Fruit fly (Drosophila melanogaster): ENCODE data around the gene Cpr78Cc.
A peak's percentile ranks its signal among the peaks of the same experiment; 100 is the strongest.

The Cpr78Cc gene

DNA sequence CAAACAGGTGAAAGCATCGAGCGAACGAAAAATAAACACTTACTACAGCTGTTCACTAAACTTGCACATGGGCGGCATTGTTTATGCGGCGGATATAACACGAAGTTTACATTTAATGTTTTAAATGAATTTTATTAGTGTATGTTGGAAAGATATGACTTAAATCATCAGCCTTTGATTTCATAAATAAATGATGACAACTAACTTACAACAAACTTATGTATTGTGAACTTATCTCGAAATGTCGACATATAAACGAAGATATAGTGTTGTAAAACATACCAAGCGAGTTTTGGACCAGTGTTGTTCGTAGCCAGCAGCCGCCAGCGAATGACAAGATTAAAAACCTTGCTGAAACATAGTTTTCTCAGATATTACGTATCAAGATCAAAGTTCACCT lies 4.0 kb downstream of the Cpr78Cc start, which contains the start of the genes CG11309 and CG7632 (continued):
- peak; percentile 73 for TF ChIP-seq CG13287 (GFP tag; IDR thresholded peaks at IDR 0.05; ENCODE audit: partially characterized antibody)
- TF ChIP-seq Dfd (GFP tag; optimal IDR thresholded peaks at IDR 0.05): no peak
- TF ChIP-seq trem (tag; optimal IDR thresholded peaks at IDR 0.05): peak; percentile 98
- peak; percentile 97 for TF ChIP-seq ase (GFP tag; IDR thresholded peaks at IDR 0.05)
- TF ChIP-seq az2 (GFP tag; optimal IDR thresholded peaks at IDR 0.05): peak; percentile 99
- TF ChIP-seq hkb (optimal IDR thresholded peaks at IDR 0.05): peak; percentile 30
- peak; percentile 100 for TF ChIP-seq hkb (GFP tag; IDR thresholded peaks at IDR 0.05)
- peak; percentile 100 for TF ChIP-seq CG12104 (GFP tag; optimal IDR thresholded peaks at IDR 0.05)
- no peak for TF ChIP-seq CG7963 (GFP tag; IDR thresholded peaks at IDR 0.05; ENCODE audit: partially characterized antibody)
- peak; percentile 97 for TF ChIP-seq E2f1 (GFP tag; IDR thresholded peaks at IDR 0.05)
- peak; percentile 99 for TF ChIP-seq zfh1 (GFP tag; IDR thresholded peaks at IDR 0.05)
- TF ChIP-seq Dip2 (GFP tag; IDR thresholded peaks at IDR 0.05): no peak
- peak; percentile 79 for TF ChIP-seq CG15073 (GFP tag; optimal IDR thresholded peaks at IDR 0.05)
- peak; percentile 98 for TF ChIP-seq repo (GFP tag; optimal IDR thresholded peaks at IDR 0.05)
- TF ChIP-seq Mes4 (GFP tag; optimal IDR thresholded peaks at IDR 0.05): peak; percentile 98
- TF ChIP-seq fd64A (GFP tag; optimal IDR thresholded peaks at IDR 0.05): peak; percentile 99
- peak; percentile 98 for TF ChIP-seq CG14050 (GFP tag; IDR thresholded peaks at IDR 0.05)
- peak; percentile 100 for TF ChIP-seq B-H2 (GFP tag; optimal IDR thresholded peaks at IDR 0.05)
- peak; percentile 95 for TF ChIP-seq dati (GFP tag; IDR thresholded peaks at IDR 0.05)
- TF ChIP-seq CG2678 (tag; optimal IDR thresholded peaks at IDR 0.05): peak; percentile 100
- no peak for TF ChIP-seq Trl (optimal IDR thresholded peaks at IDR 0.05)
- TF ChIP-seq Trl (GFP tag; optimal IDR thresholded peaks at IDR 0.05): peak; percentile 99
- peak; percentile 98 for TF ChIP-seq Lhr (GFP tag; optimal IDR thresholded peaks at IDR 0.05)
- peak in 1 of 2 experiments; percentile 100 for TF ChIP-seq Eip74EF (GFP tag; optimal IDR thresholded peaks at IDR 0.05)
- peak; percentile 93 for TF ChIP-seq CG6175 (GFP tag; IDR thresholded peaks at IDR 0.05)
- peak; percentile 99 for TF ChIP-seq so (GFP tag; IDR thresholded peaks at IDR 0.05)
- TF ChIP-seq YL-1 (GFP tag; optimal IDR thresholded peaks at IDR 0.05): peak; percentile 99
- TF ChIP-seq BtbVII (GFP tag; optimal IDR thresholded peaks at IDR 0.05): peak; percentile 100
- TF ChIP-seq Camta (GFP tag; optimal IDR thresholded peaks at IDR 0.05): peak; percentile 99
- TF ChIP-seq Meics (GFP tag; optimal IDR thresholded peaks at IDR 0.05): peak; percentile 99
- peak; percentile 93 for TF ChIP-seq wor (GFP tag; IDR thresholded peaks at IDR 0.05)
- TF ChIP-seq salm (tag; optimal IDR thresholded peaks at IDR 0.05): peak; percentile 100
- peak in 1 of 2 experiments; percentile 98 for TF ChIP-seq Hr78 (GFP tag; optimal IDR thresholded peaks at IDR 0.05)
- TF ChIP-seq PHDP (tag; optimal IDR thresholded peaks at IDR 0.05): peak; percentile 100
- no peak for TF ChIP-seq h (optimal IDR thresholded peaks at IDR 0.05)
- peak; percentile 96 for TF ChIP-seq gcm2 (GFP tag; optimal IDR thresholded peaks at IDR 0.05)
- TF ChIP-seq CG6654 (GFP tag; optimal IDR thresholded peaks at IDR 0.05): peak; percentile 94
- peak; percentile 98 for TF ChIP-seq sob (GFP tag; IDR thresholded peaks at IDR 0.05)
- TF ChIP-seq CHES-1-like (GFP tag; optimal IDR thresholded peaks at IDR 0.05): peak; percentile 98
- TF ChIP-seq CG12155 (GFP tag; optimal IDR thresholded peaks at IDR 0.05): peak; percentile 97
- peak; percentile 98 for TF ChIP-seq MBD-R2 (GFP tag; IDR thresholded peaks at IDR 0.05)
- peak; percentile 100 for TF ChIP-seq CrebB (tag; optimal IDR thresholded peaks at IDR 0.05)
- TF ChIP-seq CG1603 (tag; optimal IDR thresholded peaks at IDR 0.05): peak; percentile 99
- TF ChIP-seq D (optimal IDR thresholded peaks at IDR 0.05): no peak
- TF ChIP-seq D (GFP tag; optimal IDR thresholded peaks at IDR 0.05): peak; percentile 99
- TF ChIP-seq br (optimal IDR thresholded peaks at IDR 0.05): no peak
- TF ChIP-seq vvl (GFP tag; IDR thresholded peaks at IDR 0.05): peak; percentile 100
- TF ChIP-seq CG1792 (GFP tag; optimal IDR thresholded peaks at IDR 0.05): peak; percentile 97
- TF ChIP-seq CG1647 (GFP tag; optimal IDR thresholded peaks at IDR 0.05): peak; percentile 98
- TF ChIP-seq CG4282 (GFP tag; optimal IDR thresholded peaks at IDR 0.05): peak; percentile 96
- peak; percentile 99 for TF ChIP-seq nau (GFP tag; optimal IDR thresholded peaks at IDR 0.05)
- peak; percentile 95 for TF ChIP-seq CG1024 (GFP tag; IDR thresholded peaks at IDR 0.05)
- peak; percentile 87 for TF ChIP-seq bigmax (GFP tag; optimal IDR thresholded peaks at IDR 0.05)
